Fruit fly (Drosophila melanogaster) whole organism, embryonic: ENCODE measurements around the gene CG34107.

Experiments
- Aef1 ChIP-seq: fragments of 200-800 bp; sonication (Bioruptor generic); IDR thresholded peaks from 3 replicates; pipeline ENCODE4 v1.3.6; 2022; ENCODE audit warnings: missing biosample characterization, missing genetic modification characterization
- CG11093 ChIP-seq: fragments of 200-800 bp; sonication (Bioruptor generic); IDR thresholded peaks from 3 replicates; pipeline ENCODE4 v1.3.6; 2022; ENCODE audit warnings: missing biosample characterization, missing genetic modification characterization
- CG12236 ChIP-seq: fragments of 200-800 bp; sonication (Bioruptor generic); optimal IDR thresholded peaks from 2 replicates; lab custom pipeline; 2016; ENCODE audit warnings: missing biosample characterization, missing genetic modification characterization
- CG13287 ChIP-seq: fragments of 200-800 bp; sonication (Bioruptor generic); IDR thresholded peaks from 2 replicates; pipeline ENCODE4 v1.3.6; 2022; ENCODE audit warnings: missing biosample characterization, missing genetic modification characterization; ENCODE audit not compliant: partially characterized antibody
- CG14050 ChIP-seq: fragments of 200-800 bp; sonication (Bioruptor generic); IDR thresholded peaks from 3 replicates; pipeline ENCODE4 v1.3.6; 2022; ENCODE audit warnings: missing biosample characterization, missing genetic modification characterization
- CG1603 ChIP-seq: fragments of 200-800 bp; sonication (Bioruptor generic); optimal IDR thresholded peaks from 2 replicates; lab custom pipeline; 2019; ENCODE audit warnings: missing biosample characterization, mild to moderate bottlenecking, missing genetic modification characterization, moderate library complexity
- CG1647 ChIP-seq: fragments of 200-800 bp; sonication (Bioruptor generic); optimal IDR thresholded peaks from 3 replicates; lab custom pipeline; 2016; ENCODE audit warnings: missing biosample characterization, missing genetic modification characterization
- CG17186 ChIP-seq: fragments of 200-800 bp; sonication (Bioruptor generic); optimal IDR thresholded peaks from 3 replicates; lab custom pipeline; 2017; ENCODE audit warnings: missing biosample characterization, missing genetic modification reagents, missing genetic modification characterization
- CG17612 ChIP-seq: fragments of 200-800 bp; sonication (Bioruptor generic); IDR thresholded peaks from 2 replicates; pipeline ENCODE4 v1.3.6; 2022; ENCODE audit warnings: missing biosample characterization, missing genetic modification characterization
- CG2199 ChIP-seq: fragments of 200-800 bp; sonication (Bioruptor generic); IDR thresholded peaks from 3 replicates; pipeline ENCODE4 v1.3.6; 2022; ENCODE audit warnings: missing biosample characterization, missing genetic modification characterization
- CG30020 ChIP-seq: fragments of 200-800 bp; optimal IDR thresholded peaks from 2 replicates; lab custom pipeline; 2019; ENCODE audit warnings: missing biosample characterization, mild to moderate bottlenecking, missing genetic modification characterization, moderate library complexity
- CG30403 ChIP-seq: fragments of 200-800 bp; sonication (Bioruptor generic); optimal IDR thresholded peaks from 3 replicates; lab custom pipeline; 2016; ENCODE audit warnings: missing biosample characterization, missing genetic modification characterization
- CG33213 ChIP-seq: fragments of 200-800 bp; sonication (Bioruptor generic); optimal IDR thresholded peaks from 3 replicates; lab custom pipeline; 2016; ENCODE audit warnings: missing biosample characterization, missing genetic modification characterization
- CG34376 ChIP-seq: fragments of 200-800 bp; sonication (Bioruptor generic); optimal IDR thresholded peaks from 2 replicates; lab custom pipeline; 2018; ENCODE audit warnings: missing biosample characterization, mild to moderate bottlenecking, missing genetic modification characterization
- CG4282 ChIP-seq: fragments of 200-800 bp; sonication (Bioruptor generic); optimal IDR thresholded peaks from 2 replicates; lab custom pipeline; 2016; ENCODE audit warnings: missing biosample characterization, missing genetic modification characterization
- CG5180 ChIP-seq: fragments of 200-800 bp; sonication (Bioruptor generic); optimal IDR thresholded peaks from 3 replicates; lab custom pipeline; 2017; ENCODE audit warnings: missing biosample characterization, missing genetic modification characterization, mild to moderate bottlenecking, moderate library complexity, missing genetic modification reagents
- CG6272 ChIP-seq: fragments of 200-800 bp; sonication (Bioruptor generic); IDR thresholded peaks from 2 replicates; pipeline ENCODE4 v1.3.6; 2022; ENCODE audit warnings: missing biosample characterization, missing genetic modification characterization
- CG7271 ChIP-seq: fragments of 200-800 bp; sonication (Bioruptor generic); optimal IDR thresholded peaks from 2 replicates; lab custom pipeline; 2018; ENCODE audit warnings: missing biosample characterization, mild to moderate bottlenecking, missing genetic modification characterization, moderate library complexity
- CG7928 ChIP-seq: fragments of 200-800 bp; sonication (Bioruptor generic); optimal IDR thresholded peaks from 2 replicates; lab custom pipeline; 2017; ENCODE audit warnings: missing biosample characterization, mild to moderate bottlenecking, missing genetic modification characterization
- CG8944 ChIP-seq: fragments of 200-800 bp; sonication (Bioruptor generic); optimal IDR thresholded peaks from 3 replicates; lab custom pipeline; 2016; ENCODE audit warnings: missing biosample characterization, missing genetic modification characterization
- Chrac-16 ChIP-seq: fragments of 200-800 bp; sonication (Bioruptor generic); optimal IDR thresholded peaks from 3 replicates; lab custom pipeline; 2016; ENCODE audit warnings: missing biosample characterization, missing genetic modification characterization
- Deaf1 ChIP-seq: fragments of 200-800 bp; optimal IDR thresholded peaks from 3 replicates; lab custom pipeline; 2019; ENCODE audit warnings: missing biosample characterization, mild to moderate bottlenecking, missing genetic modification characterization, moderate library complexity
- Dref ChIP-seq: fragments of 200-800 bp; sonication (Bioruptor generic); IDR thresholded peaks from 2 replicates; pipeline ENCODE4 v1.3.6; 2022; ENCODE audit warnings: missing biosample characterization, missing genetic modification characterization
- Drgx ChIP-seq: fragments of 200-800 bp; sonication (Bioruptor generic); IDR thresholded peaks from 2 replicates; pipeline ENCODE4 v1.3.6; 2022; ENCODE audit warnings: missing biosample characterization, missing genetic modification characterization
- Elba2 ChIP-seq: fragments of 200-800 bp; sonication (Bioruptor generic); optimal IDR thresholded peaks from 3 replicates; lab custom pipeline; 2016; ENCODE audit warnings: missing biosample characterization, missing genetic modification characterization
- Ets65A ChIP-seq: fragments of 200-800 bp; sonication (Bioruptor generic); peaks from one replicate; lab custom pipeline; 2016; ENCODE audit warnings: missing biosample characterization, missing genetic modification characterization
- Gsc ChIP-seq: fragments of 200-800 bp; sonication (Bioruptor generic); IDR thresholded peaks from 2 replicates; pipeline ENCODE4 v1.3.6; 2022; ENCODE audit warnings: missing biosample characterization, missing genetic modification characterization
- Hey ChIP-seq: fragments of 200-800 bp; sonication (Bioruptor generic); optimal IDR thresholded peaks from 3 replicates; lab custom pipeline; 2018; ENCODE audit warnings: missing biosample characterization, mild to moderate bottlenecking, missing genetic modification characterization
- Hmr ChIP-seq: fragments of 200-800 bp; sonication (Bioruptor generic); optimal IDR thresholded peaks from 3 replicates; lab custom pipeline; 2017; ENCODE audit warnings: mild to moderate bottlenecking, missing biosample characterization, missing genetic modification reagents, missing genetic modification characterization
- Jarid2 ChIP-seq: fragments of 200-800 bp; sonication (Bioruptor generic); optimal IDR thresholded peaks from 3 replicates; lab custom pipeline; 2017; ENCODE audit warnings: mild to moderate bottlenecking, missing biosample characterization, missing genetic modification reagents, missing genetic modification characterization
- MTF-1 ChIP-seq: fragments of 200-800 bp; sonication (Bioruptor generic); optimal IDR thresholded peaks from 2 replicates; lab custom pipeline; 2018; ENCODE audit warnings: missing biosample characterization, mild to moderate bottlenecking, missing genetic modification characterization, borderline replicate concordance
- Mad ChIP-seq: fragments of 200-800 bp; sonication (Bioruptor generic); optimal IDR thresholded peaks from 2 replicates; lab custom pipeline; 2016; ENCODE audit warnings: missing biosample characterization, missing genetic modification characterization
- Nf-YA ChIP-seq: fragments of 200-800 bp; sonication (Bioruptor generic); IDR thresholded peaks from 2 replicates; pipeline ENCODE4 v1.3.6; 2022; ENCODE audit warnings: missing biosample characterization, missing genetic modification characterization
- Optix ChIP-seq: fragments of 200-800 bp; sonication (Bioruptor generic); IDR thresholded peaks from 3 replicates; pipeline ENCODE4 v1.3.6; 2022; ENCODE audit warnings: missing biosample characterization, missing genetic modification characterization
- PHDP ChIP-seq: fragments of 200-800 bp; sonication (Bioruptor generic); optimal IDR thresholded peaks from 3 replicates; lab custom pipeline; 2018; ENCODE audit warnings: missing biosample characterization, mild to moderate bottlenecking, missing genetic modification characterization, moderate library complexity
- Side ChIP-seq: fragments of 200-800 bp; sonication (Bioruptor generic); optimal IDR thresholded peaks from 2 replicates; lab custom pipeline; 2016; ENCODE audit warnings: missing biosample characterization, missing genetic modification characterization
- Spps ChIP-seq: fragments of 200-800 bp; sonication (Bioruptor generic); optimal IDR thresholded peaks from 2 replicates; lab custom pipeline; 2018; ENCODE audit warnings: missing biosample characterization, mild to moderate bottlenecking, missing genetic modification characterization
- Sry-δ ChIP-seq: fragments of 200-800 bp; sonication (Bioruptor generic); optimal IDR thresholded peaks from 2 replicates; lab custom pipeline; 2016; ENCODE audit warnings: missing biosample characterization, missing genetic modification characterization
- Ssrp ChIP-seq: fragments of 200-800 bp; sonication (Bioruptor generic); optimal IDR thresholded peaks from 2 replicates; lab custom pipeline; 2018; ENCODE audit warnings: missing biosample characterization, mild to moderate bottlenecking, missing genetic modification characterization, moderate library complexity
- bowl ChIP-seq: fragments of 200-800 bp; sonication (Bioruptor generic); IDR thresholded peaks from 2 replicates; pipeline ENCODE4 v1.3.6; 2022; ENCODE audit warnings: missing biosample characterization, missing genetic modification characterization
- cas ChIP-seq: fragments of 200-800 bp; sonication (Bioruptor generic); IDR thresholded peaks from 2 replicates; pipeline ENCODE4 v1.3.6; 2022; ENCODE audit warnings: missing biosample characterization, missing genetic modification characterization
- ems ChIP-seq: fragments of 200-800 bp; sonication (Bioruptor generic); optimal IDR thresholded peaks from 3 replicates; lab custom pipeline; 2016; ENCODE audit warnings: missing biosample characterization, missing genetic modification characterization
- exex ChIP-seq: fragments of 200-800 bp; sonication (Bioruptor generic); optimal IDR thresholded peaks from 4 replicates; lab custom pipeline; 2018; ENCODE audit warnings: missing biosample characterization, mild to moderate bottlenecking, missing genetic modification characterization, moderate library complexity
- gro ChIP-seq: fragments of 200-800 bp; sonication (Bioruptor generic); optimal IDR thresholded peaks from 2 replicates; lab custom pipeline; 2016; ENCODE audit warnings: missing biosample characterization, missing genetic modification characterization
- jigr1 ChIP-seq: fragments of 200-800 bp; sonication (Bioruptor generic); IDR thresholded peaks from 3 replicates; pipeline ENCODE4 v1.3.6; 2022; ENCODE audit warnings: missing biosample characterization, missing genetic modification characterization
- lab ChIP-seq: fragments of 200-800 bp; sonication (Bioruptor generic); optimal IDR thresholded peaks from 3 replicates; lab custom pipeline; 2017; ENCODE audit warnings: missing biosample characterization, missing genetic modification characterization, mild to moderate bottlenecking, moderate library complexity, missing genetic modification reagents
- org-1 ChIP-seq: fragments of 200-800 bp; sonication (Bioruptor generic); optimal IDR thresholded peaks from 2 replicates; lab custom pipeline; 2017; ENCODE audit warnings: missing biosample characterization, missing genetic modification characterization
- sens ChIP-seq: fragments of 200-800 bp; sonication (Bioruptor generic); peaks from one replicate; lab custom pipeline; 2016; ENCODE audit warnings: missing biosample characterization, missing genetic modification characterization
- shn ChIP-seq: fragments of 200-800 bp; sonication (Bioruptor generic); optimal IDR thresholded peaks from 3 replicates; lab custom pipeline; 2016; ENCODE audit warnings: missing biosample characterization, missing genetic modification characterization
- tio ChIP-seq: fragments of 200-800 bp; sonication (Bioruptor generic); optimal IDR thresholded peaks from 2 replicates; lab custom pipeline; 2017; ENCODE audit warnings: missing biosample characterization, missing genetic modification characterization, inconsistent platforms
- twi ChIP-seq: fragments of 200-800 bp; optimal IDR thresholded peaks from 2 replicates; lab custom pipeline; 2019; ENCODE audit warnings: missing biosample characterization, mild to moderate bottlenecking, missing genetic modification characterization, moderate library complexity
- zfh1 ChIP-seq: fragments of 200-800 bp; sonication (Bioruptor generic); IDR thresholded peaks from 3 replicates; pipeline ENCODE4 v1.3.6; 2022; ENCODE audit warnings: missing biosample characterization, missing genetic modification characterization

CG34107 gene

DNA sequence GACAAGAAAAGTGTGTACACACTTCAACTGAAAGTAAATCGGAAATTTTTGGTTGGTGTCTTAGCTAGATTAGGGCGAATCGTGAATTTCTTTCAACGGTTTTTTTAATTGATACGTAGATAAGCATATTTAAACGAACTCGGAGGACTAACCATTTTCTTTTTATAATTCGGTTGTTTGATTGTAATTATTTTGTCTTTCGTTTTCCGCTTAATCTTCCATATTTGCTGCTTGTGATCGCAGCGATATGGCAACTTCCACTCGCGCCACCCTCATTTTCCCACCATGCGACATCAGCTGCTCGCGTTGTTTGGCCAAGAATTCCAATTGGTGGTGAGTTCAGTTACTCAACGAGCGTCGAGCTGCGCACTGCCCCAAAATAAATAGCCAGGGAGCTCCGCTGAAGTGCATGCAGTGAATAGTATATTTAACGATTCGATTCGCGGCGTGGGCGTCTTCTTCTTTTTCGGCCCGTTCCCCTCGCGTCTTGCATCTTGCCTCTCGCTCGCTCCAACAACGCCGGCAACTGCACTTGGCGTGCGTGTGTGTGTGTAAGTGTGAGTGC is 39.3 kb downstream of the CG34107 start, which contains the start of gene Nuak (continued):
- TF ChIP-seq org-1 (GFP tag; lab: Kevin White, UChicago) (peak; percentile 37), twi (tag; lab: Kevin White, UChicago) (peak; percentile 59), Ssrp (tag; lab: Kevin White, UChicago) (peak; percentile 67), ems (peak; percentile 93), CG14050 (no peak), CG6272 (GFP tag; lab: Robert Waterston, UW) (peak; percentile 91), zfh1 (GFP tag; lab: Robert Waterston, UW) (no peak), CG17186 (GFP tag; lab: Kevin White, UChicago) (peak; percentile 93), Nf-YA (GFP tag; lab: Robert Waterston, UW) (no peak), Gsc (GFP tag; lab: Robert Waterston, UW) (no peak), gro (GFP tag; lab: Kevin White, UChicago) (peak; percentile 99), Jarid2 (GFP tag; lab: Kevin White, UChicago) (peak; percentile 99), Hey (tag; lab: Kevin White, UChicago) (peak; percentile 67), Elba2 (peak; percentile 97), Ets65A (GFP tag; lab: Kevin White, UChicago) (peak; percentile 99), Dref (GFP tag; lab: Robert Waterston, UW) (no peak), CG1647 (GFP tag; lab: Kevin White, UChicago) (peak; percentile 91), CG7928 (GFP tag; lab: Kevin White, UChicago) (peak; percentile 61), CG33213 (GFP tag; lab: Kevin White, UChicago) (peak; percentile 97), Sry-δ (GFP tag; lab: Kevin White, UChicago) (peak; percentile 81), bowl (GFP tag; lab: Robert Waterston, UW) (no peak), CG7271 (tag; lab: Kevin White, UChicago) (peak; percentile 61), exex (tag; lab: Kevin White, UChicago) (peak; percentile 45), cas (no peak), CG30403 (peak; percentile 95), Hmr (GFP tag; lab: Kevin White, UChicago) (peak; percentile 91), PHDP (tag; lab: Kevin White, UChicago) (peak; percentile 83), CG34376 (GFP tag; lab: Kevin White, UChicago) (peak; percentile 73), CG17612 (GFP tag; lab: Robert Waterston, UW) (no peak), Aef1 (GFP tag; lab: Robert Waterston, UW) (no peak), Spps (peak; percentile 32), jigr1 (no peak), CG11093 (peak; percentile 84), CG13287 (no peak), shn (peak; percentile 96), CG8944 (GFP tag; lab: Kevin White, UChicago) (peak; percentile 95), Chrac-16 (GFP tag; lab: Kevin White, UChicago) (peak; percentile 91), CG2199 (GFP tag; lab: Robert Waterston, UW) (no peak), CG4282 (GFP tag; lab: Kevin White, UChicago) (peak; percentile 89), sens (GFP tag; lab: Kevin White, UChicago) (peak; percentile 98), CG1603 (peak; percentile 74), CG12236 (GFP tag; lab: Kevin White, UChicago) (peak; percentile 79), CG5180 (peak; percentile 57), Side (peak; percentile 91), MTF-1 (GFP tag; lab: Kevin White, UChicago) (peak; percentile 96), tio (peak; percentile 81), lab (GFP tag; lab: Kevin White, UChicago) (peak; percentile 89), Mad (peak; percentile 80), Drgx (GFP tag; lab: Robert Waterston, UW) (no peak), Deaf1 (tag; lab: Kevin White, UChicago) (peak; percentile 64), Optix (GFP tag; lab: Robert Waterston, UW) (no peak), CG30020 (tag; lab: Kevin White, UChicago) (peak; percentile 64)
